Fruit fly (Drosophila melanogaster) whole organism, embryonic: ENCODE measurements around the gene Osi18.
A peak's percentile ranks its signal among the peaks of the same experiment; 100 is the strongest.

ENCODE experiments used
- Blimp-1 ChIP-seq: fragments of 200-800 bp; sonication (Bioruptor generic); optimal IDR thresholded peaks from 3 replicates; lab custom pipeline; 2018; ENCODE audit warnings: missing biosample characterization, missing genetic modification characterization, mild to moderate bottlenecking, moderate library complexity, missing genetic modification reagents
- CG13424 ChIP-seq: fragments of 200-800 bp; sonication (Bioruptor generic); optimal IDR thresholded peaks from 2 replicates; lab custom pipeline; 2019; ENCODE audit warnings: missing biosample characterization, mild to moderate bottlenecking, missing genetic modification characterization, moderate library complexity
- CG14014 ChIP-seq: fragments of 200-800 bp; sonication (Bioruptor generic); IDR thresholded peaks from 2 replicates; pipeline ENCODE4 v1.3.6; 2022; ENCODE audit warnings: missing biosample characterization, missing genetic modification characterization
- CG15601 ChIP-seq: fragments of 200-800 bp; sonication (Bioruptor generic); optimal IDR thresholded peaks from 3 replicates; lab custom pipeline; 2019; ENCODE audit warnings: missing biosample characterization, mild to moderate bottlenecking, missing genetic modification characterization, moderate library complexity
- CG17361 ChIP-seq: fragments of 200-800 bp; sonication (Bioruptor generic); IDR thresholded peaks from 3 replicates; pipeline ENCODE4 v1.3.6; 2022; ENCODE audit warnings: missing biosample characterization, missing genetic modification characterization
- CG18262 ChIP-seq: fragments of 200-800 bp; optimal IDR thresholded peaks from 3 replicates; lab custom pipeline; 2019; ENCODE audit warnings: missing biosample characterization, mild to moderate bottlenecking, missing genetic modification characterization, moderate library complexity
- CG2712 ChIP-seq: fragments of 200-800 bp; optimal IDR thresholded peaks from 3 replicates; lab custom pipeline; 2019; ENCODE audit warnings: missing biosample characterization, mild to moderate bottlenecking, missing genetic modification characterization, moderate library complexity
- CG31441 ChIP-seq: fragments of 200-800 bp; sonication (Bioruptor generic); IDR thresholded peaks from 2 replicates; pipeline ENCODE4 v1.3.6; 2022; ENCODE audit warnings: missing biosample characterization, missing genetic modification characterization
- CG4360 ChIP-seq: fragments of 200-800 bp; sonication (Bioruptor generic); IDR thresholded peaks from 2 replicates; pipeline ENCODE4 v1.3.6; 2022; ENCODE audit warnings: missing biosample characterization, missing genetic modification characterization
- CG6272 ChIP-seq: fragments of 200-800 bp; sonication (Bioruptor generic); IDR thresholded peaks from 2 replicates; pipeline ENCODE4 v1.3.6; 2022; ENCODE audit warnings: missing biosample characterization, missing genetic modification characterization
- CG9609 ChIP-seq: fragments of 200-800 bp; sonication (Bioruptor generic); optimal IDR thresholded peaks from 3 replicates; lab custom pipeline; 2016; ENCODE audit warnings: missing biosample characterization, missing genetic modification characterization
- CG9797 ChIP-seq: fragments of 200-800 bp; sonication (Bioruptor generic); optimal IDR thresholded peaks from 3 replicates; lab custom pipeline; 2018; ENCODE audit warnings: missing biosample characterization, mild to moderate bottlenecking, missing genetic modification characterization
- CHES-1-like ChIP-seq: fragments of 200-800 bp; sonication (Bioruptor generic); optimal IDR thresholded peaks from 2 replicates; lab custom pipeline; 2016; ENCODE audit warnings: missing biosample characterization, missing genetic modification characterization
- CrebB ChIP-seq: fragments of 200-800 bp; sonication (Bioruptor generic); optimal IDR thresholded peaks from 3 replicates; lab custom pipeline; 2018; ENCODE audit warnings: missing biosample characterization, mild to moderate bottlenecking, missing genetic modification characterization
- Dll ChIP-seq: fragments of 200-800 bp; sonication (Bioruptor generic); IDR thresholded peaks from 4 replicates; pipeline ENCODE4 v1.3.6; 2022; ENCODE audit warnings: missing biosample characterization, missing genetic modification characterization; ENCODE audit not compliant: partially characterized antibody
- Fer1 ChIP-seq: fragments of 200-800 bp; sonication (Bioruptor generic); optimal IDR thresholded peaks from 2 replicates; lab custom pipeline; 2017; ENCODE audit warnings: missing biosample characterization, mild to moderate bottlenecking, missing genetic modification characterization
- Gsc ChIP-seq: fragments of 200-800 bp; sonication (Bioruptor generic); IDR thresholded peaks from 2 replicates; pipeline ENCODE4 v1.3.6; 2022; ENCODE audit warnings: missing biosample characterization, missing genetic modification characterization
- H15 ChIP-seq: fragments of 200-800 bp; sonication (Bioruptor generic); IDR thresholded peaks from 3 replicates; pipeline ENCODE4 v1.3.6; 2022; ENCODE audit warnings: missing biosample characterization, missing genetic modification characterization
- Hey ChIP-seq: fragments of 200-800 bp; sonication (Bioruptor generic); optimal IDR thresholded peaks from 3 replicates; lab custom pipeline; 2018; ENCODE audit warnings: missing biosample characterization, mild to moderate bottlenecking, missing genetic modification characterization
- Hr51 ChIP-seq, 2 experiments: fragments of 200-800 bp; sonication (Bioruptor generic); optimal IDR thresholded peaks; 2 replicates in 1 of 2; 3 replicates in 1 of 2; lab custom pipeline; 2016 to 2018; ENCODE audit warnings: missing biosample characterization in 2 of 2, missing genetic modification characterization in 2 of 2, mild to moderate bottlenecking in 1 of 2, moderate library complexity in 1 of 2
- Jarid2 ChIP-seq: fragments of 200-800 bp; sonication (Bioruptor generic); optimal IDR thresholded peaks from 3 replicates; lab custom pipeline; 2017; ENCODE audit warnings: mild to moderate bottlenecking, missing biosample characterization, missing genetic modification reagents, missing genetic modification characterization
- NC2β ChIP-seq: fragments of 200-800 bp; sonication (Bioruptor generic); optimal IDR thresholded peaks from 2 replicates; lab custom pipeline; 2016; ENCODE audit warnings: missing biosample characterization, missing genetic modification characterization
- Nf-YC ChIP-seq: fragments of 200-800 bp; optimal IDR thresholded peaks from 3 replicates; lab custom pipeline; 2019; ENCODE audit warnings: missing biosample characterization, mild to moderate bottlenecking, missing genetic modification characterization, moderate library complexity
- Optix ChIP-seq: fragments of 200-800 bp; sonication (Bioruptor generic); IDR thresholded peaks from 3 replicates; pipeline ENCODE4 v1.3.6; 2022; ENCODE audit warnings: missing biosample characterization, missing genetic modification characterization
- Poxn ChIP-seq: fragments of 200-800 bp; sonication (Bioruptor generic); IDR thresholded peaks from 2 replicates; pipeline ENCODE4 v1.3.6; 2022; ENCODE audit warnings: missing biosample characterization, missing genetic modification characterization
- Sox102F ChIP-seq: fragments of 200-800 bp; sonication (Bioruptor generic); optimal IDR thresholded peaks from 2 replicates; lab custom pipeline; 2018; ENCODE audit warnings: missing biosample characterization, mild to moderate bottlenecking, missing genetic modification characterization, moderate library complexity
- abd-A ChIP-seq: fragments of 200-800 bp; sonication (Bioruptor generic); optimal IDR thresholded peaks from 3 replicates; lab custom pipeline; 2019; ENCODE audit warnings: missing biosample characterization, mild to moderate bottlenecking, missing genetic modification characterization, moderate library complexity
- ara ChIP-seq: fragments of 200-800 bp; sonication (Bioruptor generic); IDR thresholded peaks from 2 replicates; pipeline ENCODE4 v1.3.6; 2022; ENCODE audit warnings: missing biosample characterization, missing genetic modification characterization
- chm ChIP-seq: fragments of 200-800 bp; sonication (Bioruptor generic); IDR thresholded peaks from 2 replicates; pipeline ENCODE4 v1.3.6; 2022; ENCODE audit warnings: missing biosample characterization, missing genetic modification characterization
- ci ChIP-seq: fragments of 200-800 bp; sonication (Bioruptor generic); IDR thresholded peaks from 3 replicates; pipeline ENCODE4 v1.3.6; 2022; ENCODE audit warnings: missing biosample characterization, missing genetic modification characterization
- crp ChIP-seq, 2 experiments: fragments of 200-800 bp; sonication (Bioruptor generic); optimal IDR thresholded peaks; 2 replicates in 1 of 2; 3 replicates in 1 of 2; lab custom pipeline; 2017; ENCODE audit warnings: missing biosample characterization in 2 of 2, missing genetic modification characterization in 2 of 2, mild to moderate bottlenecking in 1 of 2, moderate library complexity in 1 of 2
- esg ChIP-seq: fragments of 200-800 bp; sonication (Bioruptor generic); conservative IDR thresholded peaks from 2 replicates; pipeline ENCODE4 v1.3.6; 2022; ENCODE audit warnings: missing biosample characterization, missing genetic modification characterization
- eve ChIP-seq, 2 experiments: fragments of >200 bp; optimal IDR thresholded peaks; 2 replicates each; lab custom pipeline; 2017; ENCODE audit warnings: missing biosample characterization in 2 of 2, missing genetic modification characterization in 2 of 2
- fd102C ChIP-seq: fragments of 200-800 bp; sonication (Bioruptor generic); optimal IDR thresholded peaks from 2 replicates; lab custom pipeline; 2018; ENCODE audit warnings: missing biosample characterization, mild to moderate bottlenecking, missing genetic modification characterization, moderate library complexity
- grau ChIP-seq: fragments of 200-800 bp; optimal IDR thresholded peaks from 3 replicates; lab custom pipeline; 2019; ENCODE audit warnings: missing biosample characterization, mild to moderate bottlenecking, missing genetic modification characterization, moderate library complexity
- grn ChIP-seq: fragments of 200-800 bp; sonication (Bioruptor generic); optimal IDR thresholded peaks from 3 replicates; lab custom pipeline; 2017; ENCODE audit warnings: missing biosample characterization, missing genetic modification characterization
- kah ChIP-seq: fragments of 200-800 bp; sonication (Bioruptor generic); optimal IDR thresholded peaks from 2 replicates; lab custom pipeline; 2018; ENCODE audit warnings: missing biosample characterization, mild to moderate bottlenecking, missing genetic modification characterization
- maf-S ChIP-seq: fragments of 200-800 bp; sonication (Bioruptor generic); optimal IDR thresholded peaks from 2 replicates; lab custom pipeline; 2016; ENCODE audit warnings: missing biosample characterization, missing genetic modification characterization
- odd ChIP-seq: fragments of 200-800 bp; sonication (Bioruptor generic); optimal IDR thresholded peaks from 2 replicates; lab custom pipeline; 2017; ENCODE audit warnings: missing biosample characterization, mild to moderate bottlenecking, missing genetic modification characterization
- sd ChIP-seq: fragments of 200-800 bp; sonication (Bioruptor generic); optimal IDR thresholded peaks from 3 replicates; lab custom pipeline; 2018; ENCODE audit warnings: missing biosample characterization, mild to moderate bottlenecking, missing genetic modification characterization, moderate library complexity
- seq ChIP-seq: fragments of 200-800 bp; sonication (Bioruptor generic); IDR thresholded peaks from 2 replicates; pipeline ENCODE4 v1.3.6; 2022; ENCODE audit warnings: missing biosample characterization, missing genetic modification characterization
- slp2 ChIP-seq: fragments of 200-800 bp; sonication (Bioruptor generic); optimal IDR thresholded peaks from 2 replicates; lab custom pipeline; 2016; ENCODE audit warnings: missing biosample characterization, missing genetic modification characterization
- twi ChIP-seq: fragments of 200-800 bp; optimal IDR thresholded peaks from 2 replicates; lab custom pipeline; 2019; ENCODE audit warnings: missing biosample characterization, mild to moderate bottlenecking, missing genetic modification characterization, moderate library complexity
- tx ChIP-seq: fragments of 200-800 bp; sonication (Bioruptor generic); optimal IDR thresholded peaks from 2 replicates; lab custom pipeline; 2016; ENCODE audit warnings: missing biosample characterization, missing genetic modification characterization

Osi18 gene

DNA sequence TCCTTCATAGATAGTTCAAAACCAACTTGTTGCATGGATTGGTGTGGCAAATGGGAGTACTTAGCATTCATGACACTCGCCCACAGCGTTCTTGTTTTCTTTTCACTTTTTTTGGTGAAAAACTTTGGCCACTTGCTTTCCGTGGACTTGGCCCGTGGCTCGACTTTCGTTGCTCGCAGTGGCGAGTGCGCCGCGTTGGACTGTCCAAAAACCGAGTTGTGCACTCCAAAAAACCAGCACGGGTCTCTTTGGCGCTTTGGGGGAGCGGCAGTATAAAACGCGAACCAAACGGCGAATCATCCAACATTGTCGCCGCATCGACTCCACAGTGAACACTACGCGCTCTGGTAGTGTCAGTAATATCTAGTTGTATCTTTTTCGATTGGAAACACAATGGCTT is 9.7 kb downstream of the Osi18 start, which contains the start of gene Osi20:
Gene Osi20, plus strand, starts transcription at position 301 of the 400 bp plus-strand sequence.
- no peak for TF ChIP-seq slp2 (GFP tag; lab: Kevin White, UChicago)
- no peak for TF ChIP-seq NC2β
- no peak for TF ChIP-seq kah (GFP tag; lab: Kevin White, UChicago)
- 0 out of 2 replicates have a peak, but pooled peaks have one; percentile 18 for TF ChIP-seq ara (GFP tag; lab: Robert Waterston, UW)
- TF ChIP-seq fd102C (GFP tag; lab: Kevin White, UChicago) = no peak
- TF ChIP-seq CrebB = no peak
- TF ChIP-seq Blimp-1 (GFP tag; lab: Kevin White, UChicago) = peak; percentile 50
- no peak for TF ChIP-seq Poxn (GFP tag; lab: Robert Waterston, UW)

DNA sequence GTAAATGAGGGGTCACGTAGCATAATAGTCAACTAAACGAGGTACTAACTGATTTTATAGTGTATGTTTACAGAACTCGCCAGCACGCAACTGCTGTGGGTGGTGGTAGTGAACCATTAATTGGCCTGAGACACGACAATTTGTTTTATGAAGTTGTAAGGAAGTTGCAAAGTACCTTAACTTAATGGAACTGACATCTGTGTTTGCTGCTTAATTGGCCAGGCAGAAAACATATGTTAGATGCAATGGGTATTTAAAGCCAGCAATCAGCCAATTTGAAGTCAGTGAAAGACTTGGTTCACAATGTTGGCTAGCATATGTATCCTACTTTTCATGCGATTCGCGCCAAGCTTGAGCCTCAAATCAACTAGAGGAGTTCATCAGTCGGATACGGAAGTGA is 11.6 kb downstream of the Osi18 start, which contains the start of gene CG17917:
Gene CG17917, plus strand, starts transcription at position 301 of the 400 bp plus-strand sequence.
- TF ChIP-seq odd (GFP tag; lab: Kevin White, UChicago) (no peak), CG9797 (GFP tag; lab: Kevin White, UChicago) (no peak), seq (no peak), maf-S (GFP tag; lab: Kevin White, UChicago) (no peak), Gsc (GFP tag; lab: Robert Waterston, UW) (no peak), CG15601 (tag; lab: Kevin White, UChicago) (no peak), Optix (GFP tag; lab: Robert Waterston, UW) (no peak), CG14014 (GFP tag; lab: Robert Waterston, UW) (no peak), abd-A (no peak), Dll (GFP tag; lab: Robert Waterston, UW) (no peak)

DNA sequence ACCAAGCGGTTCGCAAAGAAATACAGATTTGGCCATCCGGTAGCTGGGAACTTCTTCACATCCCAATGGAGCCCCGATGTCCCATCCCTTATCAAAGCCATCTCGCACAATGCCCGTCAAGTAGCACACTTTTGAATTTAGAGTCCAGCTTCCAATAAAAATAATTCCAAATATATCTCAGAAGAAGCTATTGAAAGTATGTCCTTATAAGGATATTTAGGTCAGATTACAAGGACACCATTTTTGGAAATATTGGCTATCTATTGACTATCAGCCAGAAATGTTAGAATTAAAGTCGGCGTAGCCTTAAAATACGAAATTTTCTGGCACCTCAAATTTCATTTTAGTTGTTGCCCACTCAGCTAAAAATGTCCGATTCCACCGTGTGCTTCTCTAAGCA is 12.7 kb downstream of the Osi18 start, which contains the start of gene CG10298:
Gene CG10298, plus strand, starts transcription at position 301 of the 400 bp plus-strand sequence.
- TF ChIP-seq CG9609 (GFP tag; lab: Kevin White, UChicago) = no peak

DNA sequence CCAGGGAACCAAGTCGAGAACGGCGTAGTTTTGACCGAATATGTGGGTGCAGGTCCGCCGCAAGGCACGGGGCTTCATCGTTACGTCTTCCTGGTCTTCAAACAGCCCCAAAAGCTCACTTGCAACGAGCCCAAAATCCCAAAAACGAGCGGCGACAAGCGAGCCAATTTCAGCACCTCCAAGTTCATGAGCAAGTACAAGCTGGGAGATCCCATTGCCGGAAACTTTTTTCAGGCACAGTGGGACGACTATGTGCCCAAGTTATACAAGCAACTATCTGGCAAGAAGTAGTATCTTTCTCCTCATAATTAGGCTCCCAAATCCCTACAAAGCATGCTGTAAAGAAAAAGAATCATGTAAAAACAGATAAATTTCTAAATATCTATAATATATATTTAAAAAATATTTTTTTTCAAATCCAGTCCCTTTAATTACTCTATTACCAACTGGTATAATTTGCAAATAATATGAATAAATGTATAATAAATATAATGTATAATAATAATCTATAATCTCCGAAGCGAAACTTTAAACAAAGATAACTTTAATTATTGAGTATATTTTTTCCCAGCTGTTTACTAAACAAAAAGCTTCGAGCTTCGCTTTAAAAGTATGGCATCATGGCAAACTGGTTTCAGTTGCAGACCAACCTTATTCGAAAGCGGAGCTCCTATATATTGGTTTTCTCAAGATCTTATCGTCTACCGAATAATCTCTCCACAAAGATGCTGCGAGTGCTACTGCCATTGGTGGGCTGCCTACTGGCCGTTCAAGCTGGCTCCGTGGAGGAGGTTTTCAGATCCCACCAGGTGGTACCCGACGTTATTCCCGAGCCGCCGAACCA is 13.6 kb downstream of the Osi18 start, which contains the start of gene CG17919:
Gene CG17919, plus strand, starts transcription at position 634 of the 844 bp plus-strand sequence.
- TF ChIP-seq CG18262 (tag; lab: Kevin White, UChicago) (peak; percentile 23), CG17361 (no peak), sd (tag; lab: Kevin White, UChicago) (no peak), Nf-YC (tag; lab: Kevin White, UChicago) (peak; percentile 15), CG4360 (GFP tag; lab: Robert Waterston, UW) (no peak), Jarid2 (GFP tag; lab: Kevin White, UChicago) (peak; percentile 36), esg (GFP tag; lab: Robert Waterston, UW) (no peak), CG2712 (tag; lab: Kevin White, UChicago) (peak; percentile 18), eve (GFP tag; optimal IDR thresholded peaks at IDR 0.05; lab: Kevin White, UChicago) (no peak), tx (GFP tag; lab: Kevin White, UChicago) (no peak), twi (tag; lab: Kevin White, UChicago) (no peak), CHES-1-like (GFP tag; lab: Kevin White, UChicago) (no peak), ci (no peak), chm (GFP tag; lab: Robert Waterston, UW) (no peak), CG13424 (tag; lab: Kevin White, UChicago) (peak; percentile 20), crp (GFP tag; optimal IDR thresholded peaks at IDR 0.05; lab: Kevin White, UChicago) (no peak), grau (peak; percentile 10), grn (GFP tag; lab: Kevin White, UChicago) (peak; percentile 91), Fer1 (no peak), Hey (tag; lab: Kevin White, UChicago) (no peak), Sox102F (GFP tag; lab: Kevin White, UChicago) (peak; percentile 6), CG31441 (GFP tag; lab: Robert Waterston, UW) (peak; percentile 31; the same call in 1 of the 2 replicates), CG6272 (GFP tag; lab: Robert Waterston, UW) (no peak), H15 (GFP tag; lab: Robert Waterston, UW) (no peak), Hr51 (GFP tag; optimal IDR thresholded peaks at IDR 0.05; lab: Kevin White, UChicago) (peak in 1 of 2 experiments; percentile 57)
